Fruit fly (Drosophila melanogaster) whole organism, embryonic: Measurements from ENCODE around the gene CG13075.
A peak's percentile ranks its signal among the peaks of the same experiment; 100 is the strongest.

Source experiments
- Bgb ChIP-seq: fragments of 200-800 bp; sonication (Bioruptor generic); IDR thresholded peaks from 2 replicates; pipeline ENCODE4 v1.3.6; 2022; ENCODE audit warnings: missing biosample characterization, missing genetic modification characterization; ENCODE audit not compliant: partially characterized antibody
- CG11398 ChIP-seq: fragments of 200-800 bp; sonication (Bioruptor generic); optimal IDR thresholded peaks from 2 replicates; lab custom pipeline; 2016; ENCODE audit warnings: missing biosample characterization, missing genetic modification characterization
- CG11560 ChIP-seq: fragments of 200-800 bp; sonication (Bioruptor generic); IDR thresholded peaks from 3 replicates; pipeline ENCODE4 v1.3.6; 2022; ENCODE audit warnings: missing biosample characterization, missing genetic modification characterization
- CG12769 ChIP-seq: fragments of 200-800 bp; sonication (Bioruptor generic); optimal IDR thresholded peaks from 2 replicates; lab custom pipeline; 2019; ENCODE audit warnings: missing biosample characterization, mild to moderate bottlenecking, missing genetic modification characterization, moderate library complexity
- CG14014 ChIP-seq: fragments of 200-800 bp; sonication (Bioruptor generic); IDR thresholded peaks from 2 replicates; pipeline ENCODE4 v1.3.6; 2022; ENCODE audit warnings: missing biosample characterization, missing genetic modification characterization
- CG16813 ChIP-seq: fragments of 200-800 bp; sonication (Bioruptor generic); IDR thresholded peaks from 3 replicates; pipeline ENCODE4 v1.3.6; 2022; ENCODE audit warnings: missing biosample characterization, missing genetic modification characterization; ENCODE audit not compliant: partially characterized antibody
- CG17361 ChIP-seq: fragments of 200-800 bp; sonication (Bioruptor generic); IDR thresholded peaks from 3 replicates; pipeline ENCODE4 v1.3.6; 2022; ENCODE audit warnings: missing biosample characterization, missing genetic modification characterization
- CG1792 ChIP-seq: fragments of 200-800 bp; sonication (Bioruptor generic); optimal IDR thresholded peaks from 2 replicates; lab custom pipeline; 2016; ENCODE audit warnings: missing biosample characterization, missing genetic modification characterization
- CG18599 ChIP-seq: fragments of 200-800 bp; sonication (Bioruptor generic); optimal IDR thresholded peaks from 3 replicates; lab custom pipeline; 2017; ENCODE audit warnings: missing biosample characterization, missing genetic modification characterization, mild to moderate bottlenecking, moderate library complexity, missing genetic modification reagents
- CG2199 ChIP-seq: fragments of 200-800 bp; sonication (Bioruptor generic); IDR thresholded peaks from 3 replicates; pipeline ENCODE4 v1.3.6; 2022; ENCODE audit warnings: missing biosample characterization, missing genetic modification characterization
- CG2202 ChIP-seq: fragments of 200-800 bp; sonication (Bioruptor generic); optimal IDR thresholded peaks from 2 replicates; lab custom pipeline; 2018; ENCODE audit warnings: missing biosample characterization, mild to moderate bottlenecking, missing genetic modification characterization
- CG2678 ChIP-seq: fragments of 200-800 bp; sonication (Bioruptor generic); optimal IDR thresholded peaks from 3 replicates; lab custom pipeline; 2019; ENCODE audit warnings: missing biosample characterization, mild to moderate bottlenecking, missing genetic modification characterization, moderate library complexity
- CG31224 ChIP-seq: fragments of 200-800 bp; sonication (Bioruptor generic); IDR thresholded peaks from 2 replicates; pipeline ENCODE4 v1.3.6; 2022; ENCODE audit warnings: missing biosample characterization, missing genetic modification characterization
- CG34224 ChIP-seq: fragments of 200-800 bp; sonication (Bioruptor generic); IDR thresholded peaks from 3 replicates; pipeline ENCODE4 v1.3.6; 2022; ENCODE audit warnings: missing biosample characterization, missing genetic modification characterization; ENCODE audit not compliant: partially characterized antibody
- CG4707 ChIP-seq: fragments of 200-800 bp; sonication (Bioruptor generic); optimal IDR thresholded peaks from 2 replicates; lab custom pipeline; 2018; ENCODE audit warnings: missing biosample characterization, mild to moderate bottlenecking, missing genetic modification characterization, moderate library complexity
- CG5953 ChIP-seq: fragments of 200-800 bp; sonication (Bioruptor generic); IDR thresholded peaks from 2 replicates; pipeline ENCODE4 v1.3.6; 2022; ENCODE audit warnings: missing biosample characterization, missing genetic modification characterization
- D19A ChIP-seq: fragments of 200-800 bp; optimal IDR thresholded peaks from 3 replicates; lab custom pipeline; 2019; ENCODE audit warnings: missing biosample characterization, mild to moderate bottlenecking, missing genetic modification characterization, moderate library complexity
- Deaf1 ChIP-seq: fragments of 200-800 bp; optimal IDR thresholded peaks from 3 replicates; lab custom pipeline; 2019; ENCODE audit warnings: missing biosample characterization, mild to moderate bottlenecking, missing genetic modification characterization, moderate library complexity
- Dek ChIP-seq: fragments of 200-800 bp; sonication (Bioruptor generic); optimal IDR thresholded peaks from 3 replicates; lab custom pipeline; 2019; ENCODE audit warnings: missing biosample characterization, mild to moderate bottlenecking, missing genetic modification characterization, moderate library complexity
- HLHmδ ChIP-seq: fragments of 200-800 bp; sonication (Bioruptor generic); optimal IDR thresholded peaks from 2 replicates; lab custom pipeline; 2018; ENCODE audit warnings: missing biosample characterization, mild to moderate bottlenecking, missing genetic modification characterization, moderate library complexity
- HmgZ ChIP-seq: fragments of 200-800 bp; sonication (Bioruptor generic); optimal IDR thresholded peaks from 2 replicates; lab custom pipeline; 2018; ENCODE audit warnings: missing biosample characterization, mild to moderate bottlenecking, missing genetic modification characterization
- MESR4 ChIP-seq: fragments of 200-800 bp; sonication (Bioruptor generic); optimal IDR thresholded peaks from 2 replicates; lab custom pipeline; 2018; ENCODE audit warnings: missing biosample characterization, mild to moderate bottlenecking, missing genetic modification characterization, moderate library complexity
- NK7.1 ChIP-seq: fragments of 200-800 bp; sonication (Bioruptor generic); optimal IDR thresholded peaks from 3 replicates; lab custom pipeline; 2016; ENCODE audit warnings: missing biosample characterization, missing genetic modification characterization
- NfI ChIP-seq: fragments of 200-800 bp; sonication (Bioruptor generic); optimal IDR thresholded peaks from 3 replicates; lab custom pipeline; 2018; ENCODE audit warnings: missing biosample characterization, mild to moderate bottlenecking, missing genetic modification characterization, moderate library complexity
- YL-1 ChIP-seq: fragments of 200-800 bp; sonication (Bioruptor generic); optimal IDR thresholded peaks from 3 replicates; lab custom pipeline; 2017; ENCODE audit warnings: missing biosample characterization, mild to moderate bottlenecking, missing genetic modification characterization
- ac ChIP-seq: fragments of 200-800 bp; sonication (Bioruptor generic); optimal IDR thresholded peaks from 3 replicates; lab custom pipeline; 2017; ENCODE audit warnings: missing biosample characterization, mild to moderate bottlenecking, missing genetic modification characterization
- bigmax ChIP-seq: fragments of 200-800 bp; sonication (Bioruptor generic); optimal IDR thresholded peaks from 2 replicates; lab custom pipeline; 2018; ENCODE audit warnings: missing biosample characterization, mild to moderate bottlenecking, missing genetic modification characterization
- bsh ChIP-seq, 2 experiments: fragments of 200-800 bp; sonication (Bioruptor generic); optimal IDR thresholded peaks; 2 replicates each; lab custom pipeline; 2017 to 2018; ENCODE audit warnings: mild to moderate bottlenecking in 2 of 2, missing biosample characterization in 2 of 2, missing genetic modification characterization in 2 of 2, moderate library complexity in 1 of 2
- cas ChIP-seq: fragments of 200-800 bp; sonication (Bioruptor generic); IDR thresholded peaks from 2 replicates; pipeline ENCODE4 v1.3.6; 2022; ENCODE audit warnings: missing biosample characterization, missing genetic modification characterization
- cg ChIP-seq: fragments of 200-800 bp; sonication (Bioruptor generic); optimal IDR thresholded peaks from 3 replicates; lab custom pipeline; 2019; ENCODE audit warnings: missing biosample characterization, mild to moderate bottlenecking, missing genetic modification characterization, moderate library complexity
- chm ChIP-seq: fragments of 200-800 bp; sonication (Bioruptor generic); IDR thresholded peaks from 2 replicates; pipeline ENCODE4 v1.3.6; 2022; ENCODE audit warnings: missing biosample characterization, missing genetic modification characterization
- ci ChIP-seq: fragments of 200-800 bp; sonication (Bioruptor generic); IDR thresholded peaks from 3 replicates; pipeline ENCODE4 v1.3.6; 2022; ENCODE audit warnings: missing biosample characterization, missing genetic modification characterization
- grau ChIP-seq: fragments of 200-800 bp; optimal IDR thresholded peaks from 3 replicates; lab custom pipeline; 2019; ENCODE audit warnings: missing biosample characterization, mild to moderate bottlenecking, missing genetic modification characterization, moderate library complexity
- gro ChIP-seq: fragments of 200-800 bp; sonication (Bioruptor generic); optimal IDR thresholded peaks from 2 replicates; lab custom pipeline; 2016; ENCODE audit warnings: missing biosample characterization, missing genetic modification characterization
- insv ChIP-seq, 2 experiments: fragments of 200-800 bp; sonication (Bioruptor generic); optimal IDR thresholded peaks; 3 replicates each; lab custom pipeline; 2016 to 2018; ENCODE audit warnings: missing biosample characterization in 2 of 2, missing genetic modification characterization in 2 of 2
- kay ChIP-seq: fragments of 200-800 bp; sonication (Bioruptor generic); optimal IDR thresholded peaks from 2 replicates; lab custom pipeline; 2016; ENCODE audit warnings: missing biosample characterization, missing genetic modification characterization
- lab ChIP-seq: fragments of 200-800 bp; sonication (Bioruptor generic); optimal IDR thresholded peaks from 3 replicates; lab custom pipeline; 2017; ENCODE audit warnings: missing biosample characterization, missing genetic modification characterization, mild to moderate bottlenecking, moderate library complexity, missing genetic modification reagents
- lola ChIP-seq, 3 experiments: fragments of >200 bp in 2 of 3; fragments of 200-800 bp in 1 of 3; sonication (Bioruptor generic) in 1 of 3; optimal IDR thresholded peaks; 2 replicates each; lab custom pipeline; 2017 to 2019; ENCODE audit warnings: missing biosample characterization in 3 of 3, missing genetic modification characterization in 3 of 3, mild to moderate bottlenecking in 1 of 3, moderate library complexity in 1 of 3
- peb ChIP-seq: fragments of 200-800 bp; sonication (Bioruptor generic); IDR thresholded peaks from 2 replicates; pipeline ENCODE4 v1.3.6; 2022; ENCODE audit warnings: missing biosample characterization, missing genetic modification characterization
- row ChIP-seq: fragments of 200-800 bp; sonication (Bioruptor generic); IDR thresholded peaks from 3 replicates; pipeline ENCODE4 v1.3.6; 2022; ENCODE audit warnings: missing biosample characterization, missing genetic modification characterization
- schlank ChIP-seq: fragments of 200-800 bp; sonication (Bioruptor generic); optimal IDR thresholded peaks from 2 replicates; lab custom pipeline; 2018; ENCODE audit warnings: missing biosample characterization, mild to moderate bottlenecking, missing genetic modification characterization
- scrt ChIP-seq: fragments of 200-800 bp; sonication (Bioruptor generic); optimal IDR thresholded peaks from 2 replicates; lab custom pipeline; 2018; ENCODE audit warnings: missing biosample characterization, mild to moderate bottlenecking, missing genetic modification characterization, moderate library complexity
- so ChIP-seq: fragments of 200-800 bp; sonication (Bioruptor generic); IDR thresholded peaks from 3 replicates; pipeline ENCODE4 v1.3.6; 2022; ENCODE audit warnings: missing biosample characterization, missing genetic modification characterization
- ssp ChIP-seq: fragments of 200-800 bp; sonication (Bioruptor generic); IDR thresholded peaks from 2 replicates; pipeline ENCODE4 v1.3.6; 2022; ENCODE audit warnings: missing biosample characterization, missing genetic modification characterization
- tap ChIP-seq: fragments of 200-800 bp; optimal IDR thresholded peaks from 3 replicates; lab custom pipeline; 2019; ENCODE audit warnings: missing biosample characterization, mild to moderate bottlenecking, missing genetic modification characterization, moderate library complexity
- tgo ChIP-seq: fragments of 200-800 bp; sonication (Bioruptor generic); IDR thresholded peaks from 3 replicates; pipeline ENCODE4 v1.3.6; 2022; ENCODE audit warnings: missing biosample characterization, missing genetic modification characterization
- unpg ChIP-seq: fragments of 200-800 bp; sonication (Bioruptor generic); optimal IDR thresholded peaks from 3 replicates; lab custom pipeline; 2018; ENCODE audit warnings: missing biosample characterization, mild to moderate bottlenecking, missing genetic modification characterization, moderate library complexity
- zf30C ChIP-seq: fragments of 200-800 bp; sonication (Bioruptor generic); optimal IDR thresholded peaks from 3 replicates; lab custom pipeline; 2018; ENCODE audit warnings: missing biosample characterization, mild to moderate bottlenecking, missing genetic modification characterization

CG13075 gene

dm6 chr3L:16046387-16047066 lies 37.3 kb upstream of the CG13075 start (continued):
- 0 out of 2 replicates have a peak, but pooled peaks have one; percentile 27 for TF ChIP-seq Bgb
- no peak for TF ChIP-seq ssp (GFP tag; lab: Robert Waterston, UW)
- peak; percentile 94 for TF ChIP-seq bigmax (GFP tag; lab: Kevin White, UChicago)
- TF ChIP-seq so (GFP tag; lab: Robert Waterston, UW) = peak; percentile 24; the same call in 1 of the 3 replicates
- TF ChIP-seq MESR4 (GFP tag; lab: Kevin White, UChicago) = peak; percentile 57
- peak; percentile 14 for TF ChIP-seq Dek
- no peak for TF ChIP-seq CG16813 (GFP tag; lab: Robert Waterston, UW)
- TF ChIP-seq grau = peak; percentile 16
- no peak for TF ChIP-seq peb (GFP tag; lab: Robert Waterston, UW)
- peak; percentile 100 for TF ChIP-seq Deaf1 (tag; lab: Kevin White, UChicago)
- peak; percentile 6 for TF ChIP-seq zf30C (GFP tag; lab: Kevin White, UChicago)
- TF ChIP-seq D19A = peak; percentile 48
- no peak for TF ChIP-seq insv (GFP tag; optimal IDR thresholded peaks at IDR 0.05; lab: Kevin White, UChicago)
- no peak for TF ChIP-seq lola (GFP tag; optimal IDR thresholded peaks at IDR 0.05; lab: Kevin White, UChicago)
- peak; percentile 17 for TF ChIP-seq NfI
- peak; percentile 53 for TF ChIP-seq cg (GFP tag; lab: Kevin White, UChicago)
- TF ChIP-seq kay (GFP tag; lab: Kevin White, UChicago) = no peak
- TF ChIP-seq CG11398 (GFP tag; lab: Kevin White, UChicago) = peak; percentile 37
- TF ChIP-seq cas = 0 out of 2 replicates have a peak, but pooled peaks have one; percentile 45
- peak; percentile 17 for TF ChIP-seq CG2678 (tag; lab: Kevin White, UChicago)
- peak; percentile 52 for TF ChIP-seq tap (tag; lab: Kevin White, UChicago)
- peak in 1 of 2 experiments; percentile 9 for TF ChIP-seq bsh (GFP tag; optimal IDR thresholded peaks at IDR 0.05; lab: Kevin White, UChicago)
- peak; percentile 2 for TF ChIP-seq HLHmδ (GFP tag; lab: Kevin White, UChicago)
- TF ChIP-seq CG5953 = peak; percentile 16; the same call in 1 of the 2 replicates
- peak; percentile 23 for TF ChIP-seq lab (GFP tag; lab: Kevin White, UChicago)
- peak; percentile 78 for TF ChIP-seq HmgZ (tag; lab: Kevin White, UChicago)
- TF ChIP-seq CG34224 (GFP tag; lab: Robert Waterston, UW) = peak; percentile 54
- TF ChIP-seq CG14014 (GFP tag; lab: Robert Waterston, UW) = peak; percentile 53; the same call in 1 of the 2 replicates
- TF ChIP-seq schlank (tag; lab: Kevin White, UChicago) = peak; percentile 5
- peak; percentile 11 for TF ChIP-seq CG4707 (GFP tag; lab: Kevin White, UChicago)
- peak; percentile 10 for TF ChIP-seq unpg (GFP tag; lab: Kevin White, UChicago)
- peak; percentile 37 for TF ChIP-seq CG18599 (GFP tag; lab: Kevin White, UChicago)
- no peak for TF ChIP-seq CG2202 (tag; lab: Kevin White, UChicago)
- peak; percentile 31; the same call in 1 of the 3 replicates for TF ChIP-seq row (GFP tag; lab: Robert Waterston, UW)
- TF ChIP-seq CG2199 (GFP tag; lab: Robert Waterston, UW) = peak; percentile 89
- peak; percentile 8 for TF ChIP-seq scrt
- TF ChIP-seq tgo (GFP tag; lab: Robert Waterston, UW) = peak; percentile 15; the same call in 1 of the 3 replicates
- no peak for TF ChIP-seq YL-1 (GFP tag; lab: Kevin White, UChicago)
- peak; percentile 92 for TF ChIP-seq chm (GFP tag; lab: Robert Waterston, UW)
- TF ChIP-seq CG11560 (tag; lab: Robert Waterston, UW) = no peak
- TF ChIP-seq CG17361 (GFP tag; lab: Robert Waterston, UW) = peak; percentile 0; the same call in 1 of the 3 replicates
- TF ChIP-seq CG1792 (GFP tag; lab: Kevin White, UChicago) = no peak
- TF ChIP-seq CG12769 (tag; lab: Kevin White, UChicago) = peak; percentile 78
- TF ChIP-seq CG31224 (GFP tag; lab: Robert Waterston, UW) = no peak
- no peak for TF ChIP-seq NK7.1 (GFP tag; lab: Kevin White, UChicago)
- TF ChIP-seq gro (GFP tag; lab: Kevin White, UChicago) = peak; percentile 46
- no peak for TF ChIP-seq ac
- TF ChIP-seq ci = peak; percentile 69; the same call in 1 of the 3 replicates
